ENCODE assay signal across 1 fruit fly cellular context in genomic region chr3R:24565748-24566239, dm6.
A peak's percentile ranks its signal among the peaks of the same experiment; 100 is the strongest.
TF ChIP-seq lines count a peak whose summit lies in the region.

No protein-coding gene starts in this region.

TF ChIP-seq in whole organism, embryonic, 481 proteins besides CTCF, POLR2A, EP300 and RAD21 (continued from another document and continues in another):
- TF ChIP-seq Jarid2 (GFP tag; optimal IDR thresholded peaks at IDR 0.05; lab: Kevin White, UChicago) = peak; percentile 32
- TF ChIP-seq CG14860 (GFP tag; IDR thresholded peaks at IDR 0.05; lab: Robert Waterston, UW; ENCODE audit: partially characterized antibody) = no peak
- no peak for TF ChIP-seq wor (GFP tag; IDR thresholded peaks at IDR 0.05; lab: Robert Waterston, UW)
- TF ChIP-seq pfk (GFP tag; optimal IDR thresholded peaks at IDR 0.05; lab: Kevin White, UChicago) = peak; percentile 48
- TF ChIP-seq Scr (GFP tag; IDR thresholded peaks at IDR 0.05; lab: Robert Waterston, UW; ENCODE audit: partially characterized antibody) = peak; percentile 17; the same call in 1 of the 2 replicates
- no peak for TF ChIP-seq bcd (GFP tag; optimal IDR thresholded peaks at IDR 0.05; lab: Kevin White, UChicago)
- TF ChIP-seq cg (GFP tag; optimal IDR thresholded peaks at IDR 0.05; lab: Kevin White, UChicago) = peak; percentile 78
- no peak for TF ChIP-seq CG31224 (GFP tag; IDR thresholded peaks at IDR 0.05; lab: Robert Waterston, UW)
- TF ChIP-seq nerfin-2 (GFP tag; IDR thresholded peaks at IDR 0.05; lab: Robert Waterston, UW; ENCODE audit: partially characterized antibody) = no peak
- TF ChIP-seq CG17385 (GFP tag; optimal IDR thresholded peaks at IDR 0.05; lab: Kevin White, UChicago) = peak; percentile 74
- TF ChIP-seq CG33213 (GFP tag; optimal IDR thresholded peaks at IDR 0.05; lab: Kevin White, UChicago) = no peak
- TF ChIP-seq unc-4 (GFP tag; IDR thresholded peaks at IDR 0.05; lab: Robert Waterston, UW; ENCODE audit: partially characterized antibody) = peak; percentile 43; the same call in 1 of the 2 replicates
- TF ChIP-seq D (optimal IDR thresholded peaks at IDR 0.05; lab: Kevin White, UChicago) = no peak
- peak; percentile 24 for TF ChIP-seq D (GFP tag; optimal IDR thresholded peaks at IDR 0.05; lab: Kevin White, UChicago)
- TF ChIP-seq CG5245 (GFP tag; optimal IDR thresholded peaks at IDR 0.05; lab: Kevin White, UChicago) = no peak
- no peak for TF ChIP-seq Ssrp (tag; optimal IDR thresholded peaks at IDR 0.05; lab: Kevin White, UChicago)
- TF ChIP-seq emc (GFP tag; optimal IDR thresholded peaks at IDR 0.05; lab: Kevin White, UChicago) = no peak
- TF ChIP-seq Hr3 (GFP tag; optimal IDR thresholded peaks at IDR 0.05; lab: Kevin White, UChicago) = no peak
- no peak for TF ChIP-seq CG9817 (tag; optimal IDR thresholded peaks at IDR 0.05; lab: Kevin White, UChicago)
- peak; percentile 41 for TF ChIP-seq zf30C (GFP tag; optimal IDR thresholded peaks at IDR 0.05; lab: Kevin White, UChicago)
- peak; percentile 58 for TF ChIP-seq CG2202 (tag; optimal IDR thresholded peaks at IDR 0.05; lab: Kevin White, UChicago)
- TF ChIP-seq Atf-2 (GFP tag; optimal IDR thresholded peaks at IDR 0.05; lab: Kevin White, UChicago) = no peak
- TF ChIP-seq Max (GFP tag; optimal IDR thresholded peaks at IDR 0.05; lab: Kevin White, UChicago) = peak; percentile 15
- peak; percentile 49; the same call in 1 of the 3 replicates for TF ChIP-seq CG34224 (GFP tag; IDR thresholded peaks at IDR 0.05; lab: Robert Waterston, UW; ENCODE audit: partially characterized antibody)
- TF ChIP-seq tin (GFP tag; optimal IDR thresholded peaks at IDR 0.05; lab: Kevin White, UChicago) = no peak
- no peak for TF ChIP-seq gsb (GFP tag; IDR thresholded peaks at IDR 0.05; lab: Robert Waterston, UW)
- no peak for TF ChIP-seq NC2α (GFP tag; optimal IDR thresholded peaks at IDR 0.05; lab: Kevin White, UChicago)
- peak; percentile 58 for TF ChIP-seq CG31365 (tag; optimal IDR thresholded peaks at IDR 0.05; lab: Kevin White, UChicago)
- TF ChIP-seq mam (GFP tag; optimal IDR thresholded peaks at IDR 0.05; lab: Kevin White, UChicago) = no peak
- peak; percentile 28 for TF ChIP-seq Fer3 (tag; optimal IDR thresholded peaks at IDR 0.05; lab: Kevin White, UChicago)
- no peak for TF ChIP-seq CG6854 (GFP tag; optimal IDR thresholded peaks at IDR 0.05; lab: Kevin White, UChicago)
- no peak for TF ChIP-seq pum (GFP tag; optimal IDR thresholded peaks at IDR 0.05; lab: Kevin White, UChicago)
- TF ChIP-seq Mrtf (GFP tag; IDR thresholded peaks at IDR 0.05; lab: Robert Waterston, UW) = no peak
- TF ChIP-seq lilli (GFP tag; optimal IDR thresholded peaks at IDR 0.05; lab: Kevin White, UChicago) = peak; percentile 44
- peak; percentile 70; the same call in 1 of the 2 replicates for TF ChIP-seq CG14014 (GFP tag; IDR thresholded peaks at IDR 0.05; lab: Robert Waterston, UW)
- TF ChIP-seq CG11093 (GFP tag; IDR thresholded peaks at IDR 0.05; lab: Robert Waterston, UW) = no peak
- no peak for TF ChIP-seq Dip3 (GFP tag; optimal IDR thresholded peaks at IDR 0.05; lab: Kevin White, UChicago)
- TF ChIP-seq CG32532 (GFP tag; IDR thresholded peaks at IDR 0.05; lab: Robert Waterston, UW) = peak; percentile 49; the same call in 1 of the 2 replicates
- peak; percentile 75 for TF ChIP-seq CG8924 (tag; optimal IDR thresholded peaks at IDR 0.05; lab: Kevin White, UChicago)
- no peak for TF ChIP-seq HLH4C (GFP tag; IDR thresholded peaks at IDR 0.05; lab: Robert Waterston, UW; ENCODE audit: partially characterized antibody)
- TF ChIP-seq CG11504 (tag; optimal IDR thresholded peaks at IDR 0.05; lab: Kevin White, UChicago) = peak; percentile 43
- TF ChIP-seq CG17912 (GFP tag; optimal IDR thresholded peaks at IDR 0.05; lab: Kevin White, UChicago) = peak; percentile 37
- peak; percentile 27 for TF ChIP-seq Meics (GFP tag; optimal IDR thresholded peaks at IDR 0.05; lab: Kevin White, UChicago)
- peak; percentile 37 for TF ChIP-seq NfI (GFP tag; optimal IDR thresholded peaks at IDR 0.05; lab: Kevin White, UChicago)
- no peak for TF ChIP-seq trem (tag; optimal IDR thresholded peaks at IDR 0.05; lab: Kevin White, UChicago)
- peak in 1 of 3 experiments; percentile 56 for TF ChIP-seq Stat92E (GFP tag; optimal IDR thresholded peaks at IDR 0.05; lab: Kevin White, UChicago)
- no peak for TF ChIP-seq CG13775 (GFP tag; optimal IDR thresholded peaks at IDR 0.05; lab: Kevin White, UChicago)
- peak; percentile 49; the same call in 1 of the 2 replicates for TF ChIP-seq Rfx (GFP tag; IDR thresholded peaks at IDR 0.05; lab: Robert Waterston, UW)
- no peak for TF ChIP-seq tgo (GFP tag; IDR thresholded peaks at IDR 0.05; lab: Robert Waterston, UW)
- TF ChIP-seq MESR4 (GFP tag; optimal IDR thresholded peaks at IDR 0.05; lab: Kevin White, UChicago) = no peak
- TF ChIP-seq CG18599 (GFP tag; optimal IDR thresholded peaks at IDR 0.05; lab: Kevin White, UChicago) = peak; percentile 83
- TF ChIP-seq B-H2 (GFP tag; optimal IDR thresholded peaks at IDR 0.05; lab: Kevin White, UChicago) = peak; percentile 89
- peak; percentile 51 to 73 for TF ChIP-seq Hr51 (GFP tag; optimal IDR thresholded peaks at IDR 0.05; lab: Kevin White, UChicago)
- no peak for TF ChIP-seq sna (GFP tag; IDR thresholded peaks at IDR 0.05; lab: Robert Waterston, UW; ENCODE audit: partially characterized antibody)
- TF ChIP-seq CG6272 (GFP tag; IDR thresholded peaks at IDR 0.05; lab: Robert Waterston, UW) = no peak
- TF ChIP-seq lov (optimal IDR thresholded peaks at IDR 0.05; lab: Kevin White, UChicago) = no peak
- 0 out of 3 replicates have a peak, but pooled peaks have one; percentile 74 for TF ChIP-seq lov (GFP tag; IDR thresholded peaks at IDR 0.05; lab: Robert Waterston, UW)
- no peak for TF ChIP-seq CG17612 (GFP tag; IDR thresholded peaks at IDR 0.05; lab: Robert Waterston, UW)
- TF ChIP-seq dmrt11E (tag; optimal IDR thresholded peaks at IDR 0.05; lab: Kevin White, UChicago) = peak; percentile 10
- TF ChIP-seq BEAF-32 (GFP tag; optimal IDR thresholded peaks at IDR 0.05; lab: Kevin White, UChicago) = no peak
- TF ChIP-seq pita (GFP tag; optimal IDR thresholded peaks at IDR 0.05; lab: Kevin White, UChicago) = no peak
- peak; percentile 82; the same call in 1 of the 2 replicates for TF ChIP-seq vvl (GFP tag; IDR thresholded peaks at IDR 0.05; lab: Robert Waterston, UW)
- TF ChIP-seq Fer2 (tag; optimal IDR thresholded peaks at IDR 0.05; lab: Kevin White, UChicago) = peak; percentile 8
- TF ChIP-seq sd (tag; optimal IDR thresholded peaks at IDR 0.05; lab: Kevin White, UChicago) = peak; percentile 93
- TF ChIP-seq ind (GFP tag; optimal IDR thresholded peaks at IDR 0.05; lab: Kevin White, UChicago) = no peak
- peak; percentile 45 to 55 for TF ChIP-seq bsh (GFP tag; optimal IDR thresholded peaks at IDR 0.05; lab: Kevin White, UChicago)
- TF ChIP-seq az2 (GFP tag; optimal IDR thresholded peaks at IDR 0.05; lab: Kevin White, UChicago) = no peak
- no peak for TF ChIP-seq ttk (GFP tag; IDR thresholded peaks at IDR 0.05; lab: Robert Waterston, UW)
- TF ChIP-seq exex (tag; optimal IDR thresholded peaks at IDR 0.05; lab: Kevin White, UChicago) = peak; percentile 86
- TF ChIP-seq Ada2b (GFP tag; IDR thresholded peaks at IDR 0.05; lab: Robert Waterston, UW) = no peak
- TF ChIP-seq peb (GFP tag; IDR thresholded peaks at IDR 0.05; lab: Robert Waterston, UW) = no peak
- TF ChIP-seq Nf-YC (tag; optimal IDR thresholded peaks at IDR 0.05; lab: Kevin White, UChicago) = peak; percentile 58
- no peak; the same call in 1 of the 2 replicates for TF ChIP-seq MBD-R2 (GFP tag; IDR thresholded peaks at IDR 0.05; lab: Robert Waterston, UW)
- no peak for TF ChIP-seq ham (GFP tag; IDR thresholded peaks at IDR 0.05; lab: Robert Waterston, UW)
- TF ChIP-seq CG14710 (tag; optimal IDR thresholded peaks at IDR 0.05; lab: Kevin White, UChicago) = peak; percentile 4
- peak; percentile 88 for TF ChIP-seq CG7987 (GFP tag; optimal IDR thresholded peaks at IDR 0.05; lab: Kevin White, UChicago)
- peak; percentile 43 for TF ChIP-seq CG2116 (GFP tag; optimal IDR thresholded peaks at IDR 0.05; lab: Kevin White, UChicago)
- TF ChIP-seq cad (GFP tag; optimal IDR thresholded peaks at IDR 0.05; lab: Kevin White, UChicago) = no peak
- TF ChIP-seq dm (GFP tag; optimal IDR thresholded peaks at IDR 0.05; lab: Kevin White, UChicago) = no peak
- peak; percentile 74 for TF ChIP-seq Side (GFP tag; optimal IDR thresholded peaks at IDR 0.05; lab: Kevin White, UChicago)
- TF ChIP-seq Adf1 (GFP tag; IDR thresholded peaks at IDR 0.05; lab: Robert Waterston, UW) = peak; percentile 51; the same call in 1 of the 2 replicates
- TF ChIP-seq CG34422 (GFP tag; IDR thresholded peaks at IDR 0.05; lab: Robert Waterston, UW) = peak; percentile 60; the same call in 1 of the 3 replicates
- peak in 1 of 3 experiments; percentile 7 for TF ChIP-seq lola (GFP tag; optimal IDR thresholded peaks at IDR 0.05; lab: Kevin White, UChicago)
- peak; percentile 62 for TF ChIP-seq disco-r (GFP tag; optimal IDR thresholded peaks at IDR 0.05; lab: Kevin White, UChicago)
- peak; percentile 51; the same call in 1 of the 2 replicates for TF ChIP-seq CG13287 (GFP tag; IDR thresholded peaks at IDR 0.05; lab: Robert Waterston, UW; ENCODE audit: partially characterized antibody)
- no peak for TF ChIP-seq CHES-1-like (GFP tag; optimal IDR thresholded peaks at IDR 0.05; lab: Kevin White, UChicago)
- TF ChIP-seq CG15011 (GFP tag; optimal IDR thresholded peaks at IDR 0.05; lab: Kevin White, UChicago) = peak; percentile 62
- TF ChIP-seq CG5953 (GFP tag; IDR thresholded peaks at IDR 0.05; lab: Robert Waterston, UW) = peak; percentile 58
- TF ChIP-seq CG17359 (tag; optimal IDR thresholded peaks at IDR 0.05; lab: Kevin White, UChicago) = peak; percentile 46
- TF ChIP-seq onecut (GFP tag; IDR thresholded peaks at IDR 0.05; lab: Robert Waterston, UW) = peak; percentile 54
- TF ChIP-seq CG18764 (GFP tag; optimal IDR thresholded peaks at IDR 0.05; lab: Kevin White, UChicago) = no peak
- TF ChIP-seq en (GFP tag; optimal IDR thresholded peaks at IDR 0.05; lab: Kevin White, UChicago) = no peak
- no peak; the same call in none of the 2 replicates for TF ChIP-seq Xrp1 (GFP tag; IDR thresholded peaks at IDR 0.05; lab: Robert Waterston, UW)
- peak; percentile 60 for TF ChIP-seq tap (tag; optimal IDR thresholded peaks at IDR 0.05; lab: Kevin White, UChicago)
- peak; percentile 44 for TF ChIP-seq CG7556 (GFP tag; optimal IDR thresholded peaks at IDR 0.05; lab: Kevin White, UChicago)
- no peak; the same call in 2 of the 3 replicates for TF ChIP-seq dysf (GFP tag; IDR thresholded peaks at IDR 0.05; lab: Robert Waterston, UW)
- peak; percentile 93 for TF ChIP-seq psq (GFP tag; optimal IDR thresholded peaks at IDR 0.05; lab: Kevin White, UChicago)
- no peak for TF ChIP-seq sisA (GFP tag; IDR thresholded peaks at IDR 0.05; lab: Robert Waterston, UW)
- TF ChIP-seq CG4730 (GFP tag; IDR thresholded peaks at IDR 0.05; lab: Robert Waterston, UW) = no peak; the same call in 1 of the 2 replicates
- no peak for TF ChIP-seq gfzf (GFP tag; optimal IDR thresholded peaks at IDR 0.05; lab: Kevin White, UChicago)
- TF ChIP-seq crc (GFP tag; optimal IDR thresholded peaks at IDR 0.05; lab: Kevin White, UChicago) = no peak
- TF ChIP-seq CG3163 (GFP tag; optimal IDR thresholded peaks at IDR 0.05; lab: Kevin White, UChicago) = peak; percentile 28
- peak; percentile 86 for TF ChIP-seq CG13296 (GFP tag; optimal IDR thresholded peaks at IDR 0.05; lab: Kevin White, UChicago)
- TF ChIP-seq CG4820 (GFP tag; optimal IDR thresholded peaks at IDR 0.05; lab: Kevin White, UChicago) = no peak
- peak; percentile 59 for TF ChIP-seq HHEX (GFP tag; optimal IDR thresholded peaks at IDR 0.05; lab: Kevin White, UChicago)
- no peak for TF ChIP-seq dimm (GFP tag; IDR thresholded peaks at IDR 0.05; lab: Robert Waterston, UW)
- peak; percentile 20 for TF ChIP-seq D19A (tag; optimal IDR thresholded peaks at IDR 0.05; lab: Kevin White, UChicago)
- peak; percentile 82 for TF ChIP-seq CG15601 (tag; optimal IDR thresholded peaks at IDR 0.05; lab: Kevin White, UChicago)
- no peak for TF ChIP-seq CG4404 (GFP tag; IDR thresholded peaks at IDR 0.05; lab: Robert Waterston, UW)
- no peak for TF ChIP-seq CG15696 (tag; optimal IDR thresholded peaks at IDR 0.05; lab: Kevin White, UChicago)
- TF ChIP-seq otp (GFP tag; IDR thresholded peaks at IDR 0.05; lab: Robert Waterston, UW) = 0 out of 3 replicates have a peak, but pooled peaks have one; percentile 42
- no peak for TF ChIP-seq amos (GFP tag; IDR thresholded peaks at IDR 0.05; lab: Robert Waterston, UW; ENCODE audit: partially characterized antibody)
- TF ChIP-seq h (optimal IDR thresholded peaks at IDR 0.05; lab: Kevin White, UChicago) = no peak
- no peak for TF ChIP-seq CG2129 (GFP tag; IDR thresholded peaks at IDR 0.05; lab: Robert Waterston, UW; ENCODE audit: partially characterized antibody)
- peak; percentile 10 for TF ChIP-seq CoRest (tag; optimal IDR thresholded peaks at IDR 0.05; lab: Kevin White, UChicago)
- TF ChIP-seq klu (GFP tag; IDR thresholded peaks at IDR 0.05; lab: Robert Waterston, UW) = no peak
- TF ChIP-seq nmo (GFP tag; optimal IDR thresholded peaks at IDR 0.05; lab: Kevin White, UChicago) = no peak
- no peak for TF ChIP-seq CG16813 (GFP tag; IDR thresholded peaks at IDR 0.05; lab: Robert Waterston, UW; ENCODE audit: partially characterized antibody)
- TF ChIP-seq CG12942 (GFP tag; optimal IDR thresholded peaks at IDR 0.05; lab: Kevin White, UChicago) = peak; percentile 13
- TF ChIP-seq crp (GFP tag; optimal IDR thresholded peaks at IDR 0.05; lab: Kevin White, UChicago) = peak in 1 of 2 experiments; percentile 66
- no peak for TF ChIP-seq sens-2 (GFP tag; IDR thresholded peaks at IDR 0.05; lab: Robert Waterston, UW)
- peak; percentile 61 for TF ChIP-seq fd64A (GFP tag; optimal IDR thresholded peaks at IDR 0.05; lab: Kevin White, UChicago)
- TF ChIP-seq so (GFP tag; IDR thresholded peaks at IDR 0.05; lab: Robert Waterston, UW) = peak; percentile 89; the same call in 2 of the 3 replicates
- no peak for TF ChIP-seq Doc2 (GFP tag; IDR thresholded peaks at IDR 0.05; lab: Robert Waterston, UW)
- TF ChIP-seq pros (GFP tag; optimal IDR thresholded peaks at IDR 0.05; lab: Kevin White, UChicago) = peak; percentile 15
- TF ChIP-seq CG10543 (GFP tag; optimal IDR thresholded peaks at IDR 0.05; lab: Kevin White, UChicago) = peak; percentile 96
- no peak for TF ChIP-seq CG7271 (tag; optimal IDR thresholded peaks at IDR 0.05; lab: Kevin White, UChicago)
- no peak for TF ChIP-seq knrl (GFP tag; IDR thresholded peaks at IDR 0.05; lab: Robert Waterston, UW; ENCODE audit: partially characterized antibody)
- no peak for TF ChIP-seq GATAe (GFP tag; conservative IDR thresholded peaks at IDR 0.05; lab: Robert Waterston, UW)
- TF ChIP-seq cwo (GFP tag; optimal IDR thresholded peaks at IDR 0.05; lab: Kevin White, UChicago) = peak; percentile 71
- peak; percentile 91 for TF ChIP-seq chm (GFP tag; IDR thresholded peaks at IDR 0.05; lab: Robert Waterston, UW)
